Fruit fly (Drosophila melanogaster): ENCODE data around the gene Pdf.
A peak's percentile ranks its signal among the peaks of the same experiment; 100 is the strongest.

Pdf gene

DNA sequence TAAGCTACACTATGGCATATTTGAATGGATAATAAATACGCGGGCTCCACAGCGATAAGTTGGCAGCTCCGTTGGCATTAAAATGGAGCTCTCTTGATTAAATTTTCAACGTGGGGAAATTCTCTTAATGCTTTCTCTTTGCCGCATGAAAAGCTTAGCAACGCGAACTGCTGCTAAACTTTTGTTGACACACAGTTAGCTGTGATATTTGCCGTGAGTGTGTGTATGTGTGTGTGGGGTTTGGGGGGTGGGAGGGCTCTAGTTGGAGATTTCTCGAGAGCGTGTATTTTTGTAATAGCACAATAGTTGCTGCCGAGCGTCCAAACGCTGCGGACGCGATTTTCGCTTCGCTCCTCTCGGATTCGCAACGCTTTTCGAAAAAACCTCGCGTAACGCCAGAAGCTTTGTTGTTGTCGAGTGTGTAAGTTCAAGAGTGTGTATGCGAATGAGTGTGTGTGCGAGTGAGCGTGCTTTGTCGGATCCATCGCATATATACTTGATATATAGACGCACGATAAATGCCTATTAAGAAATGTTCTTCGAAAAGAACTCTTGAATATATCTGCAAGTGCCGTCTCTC, 5.4 kb upstream of the Pdf start, which contains the start of gene CG5455 (continued):
- TF ChIP-seq CG6854 (GFP tag; optimal IDR thresholded peaks at IDR 0.05) (peak; percentile 82), cg (GFP tag; optimal IDR thresholded peaks at IDR 0.05) (peak; percentile 91), chn (GFP tag; optimal IDR thresholded peaks at IDR 0.05) (peak; percentile 28), wek (GFP tag; optimal IDR thresholded peaks at IDR 0.05) (peak; percentile 72), MBD-R2 (GFP tag; IDR thresholded peaks at IDR 0.05) (peak; percentile 26; the same call in 1 of the 2 replicates), stwl (tag; optimal IDR thresholded peaks at IDR 0.05) (no peak), CG13123 (GFP tag; optimal IDR thresholded peaks at IDR 0.05) (no peak), Dad (GFP tag; optimal IDR thresholded peaks at IDR 0.05) (no peak), sob (GFP tag; IDR thresholded peaks at IDR 0.05) (peak; percentile 88), CG3281 (GFP tag; optimal IDR thresholded peaks at IDR 0.05) (peak; percentile 75), gce (GFP tag; IDR thresholded peaks at IDR 0.05) (0 out of 3 replicates have a peak, but pooled peaks have one; percentile 38), cad (GFP tag; optimal IDR thresholded peaks at IDR 0.05) (no peak), CG10462 (GFP tag; optimal IDR thresholded peaks at IDR 0.05) (no peak), bbx (GFP tag; IDR thresholded peaks at IDR 0.05; ENCODE audit: partially characterized antibody) (peak; percentile 70; the same call in 1 of the 2 replicates), gfzf (GFP tag; optimal IDR thresholded peaks at IDR 0.05) (no peak), luna (GFP tag; optimal IDR thresholded peaks at IDR 0.05) (peak; percentile 38), chif (GFP tag; optimal IDR thresholded peaks at IDR 0.05) (no peak), CG3407 (GFP tag; optimal IDR thresholded peaks at IDR 0.05) (no peak), CG12236 (GFP tag; optimal IDR thresholded peaks at IDR 0.05) (no peak), CG18619 (GFP tag; optimal IDR thresholded peaks at IDR 0.05) (peak; percentile 17), CG14014 (GFP tag; IDR thresholded peaks at IDR 0.05) (peak; percentile 66; the same call in 1 of the 2 replicates), HLH3B (GFP tag; IDR thresholded peaks at IDR 0.05) (peak; percentile 29; the same call in 1 of the 2 replicates), da (GFP tag; optimal IDR thresholded peaks at IDR 0.05) (no peak), MESR4 (GFP tag; optimal IDR thresholded peaks at IDR 0.05) (no peak), CG34376 (GFP tag; optimal IDR thresholded peaks at IDR 0.05) (peak; percentile 93), CG31365 (tag; optimal IDR thresholded peaks at IDR 0.05) (peak; percentile 42), dmrt99B (tag; optimal IDR thresholded peaks at IDR 0.05) (no peak), caup (GFP tag; optimal IDR thresholded peaks at IDR 0.05; ENCODE audit: severe bottlenecking) (peak; percentile 80), gsb-n (tag; optimal IDR thresholded peaks at IDR 0.05) (no peak), Taf1 (GFP tag; IDR thresholded peaks at IDR 0.05) (peak; percentile 28; the same call in 1 of the 2 replicates), CG14860 (GFP tag; IDR thresholded peaks at IDR 0.05; ENCODE audit: partially characterized antibody) (no peak), CG6791 (GFP tag; IDR thresholded peaks at IDR 0.05; ENCODE audit: partially characterized antibody) (0 out of 3 replicates have a peak, but pooled peaks have one; percentile 49), insv (GFP tag; optimal IDR thresholded peaks at IDR 0.05) (no peak), bsh (GFP tag; optimal IDR thresholded peaks at IDR 0.05) (peak; percentile 16 to 65), peb (GFP tag; IDR thresholded peaks at IDR 0.05) (no peak; the same call in 1 of the 2 replicates), ci (GFP tag; IDR thresholded peaks at IDR 0.05) (peak; percentile 87), CG17385 (GFP tag; optimal IDR thresholded peaks at IDR 0.05) (peak; percentile 55), CG5953 (GFP tag; IDR thresholded peaks at IDR 0.05) (peak; percentile 61), pho (GFP tag; optimal IDR thresholded peaks at IDR 0.05) (peak; percentile 65), Aef1 (GFP tag; IDR thresholded peaks at IDR 0.05) (peak; percentile 51; the same call in 2 of the 3 replicates), usp (GFP tag; optimal IDR thresholded peaks at IDR 0.05) (no peak), CG7839 (tag; optimal IDR thresholded peaks at IDR 0.05) (peak; percentile 20), Doc2 (GFP tag; IDR thresholded peaks at IDR 0.05) (no peak), bcd (GFP tag; optimal IDR thresholded peaks at IDR 0.05) (peak; percentile 37), psq (GFP tag; optimal IDR thresholded peaks at IDR 0.05) (no peak), CG30020 (tag; optimal IDR thresholded peaks at IDR 0.05) (no peak), ara (GFP tag; IDR thresholded peaks at IDR 0.05) (no peak), Gsc (GFP tag; IDR thresholded peaks at IDR 0.05) (no peak), tx (GFP tag; optimal IDR thresholded peaks at IDR 0.05) (peak; percentile 21), CG11695 (GFP tag; IDR thresholded peaks at IDR 0.05) (0 out of 3 replicates have a peak, but pooled peaks have one; percentile 25)

All from whole organism, embryonic.